Fruit fly (Drosophila melanogaster) whole organism, embryonic: ENCODE measurements around the gene eas.

ENCODE experiments used
- Aef1 ChIP-seq: fragments of 200-800 bp; sonication (Bioruptor generic); IDR thresholded peaks from 3 replicates; pipeline ENCODE4 v1.3.6; 2022; ENCODE audit warnings: missing biosample characterization, missing genetic modification characterization
- Antp ChIP-seq: fragments of 200-800 bp; sonication (Bioruptor generic); optimal IDR thresholded peaks from 3 replicates; lab custom pipeline; 2016; ENCODE audit warnings: missing biosample characterization, missing genetic modification characterization
- Atf6 ChIP-seq: fragments of 200-800 bp; sonication (Bioruptor generic); IDR thresholded peaks from 2 replicates; pipeline ENCODE4 v1.3.6; 2022; ENCODE audit warnings: missing biosample characterization, missing genetic modification characterization
- Awh ChIP-seq: fragments of 200-800 bp; sonication (Bioruptor generic); IDR thresholded peaks from 2 replicates; pipeline ENCODE4, ENCODE4 v1.3.6; 2022; ENCODE audit warnings: missing biosample characterization, missing genetic modification characterization
- C15 ChIP-seq: fragments of 200-800 bp; sonication (Bioruptor generic); IDR thresholded peaks from 3 replicates; pipeline ENCODE4 v1.3.6; 2022; ENCODE audit warnings: missing biosample characterization, missing genetic modification characterization
- CG1024 ChIP-seq: fragments of 200-800 bp; sonication (Bioruptor generic); IDR thresholded peaks from 2 replicates; pipeline ENCODE4 v1.3.6; 2022; ENCODE audit warnings: missing biosample characterization, missing genetic modification characterization
- CG10274 ChIP-seq: fragments of 200-800 bp; sonication (Bioruptor generic); optimal IDR thresholded peaks from 3 replicates; lab custom pipeline; 2017; ENCODE audit warnings: missing biosample characterization, mild to moderate bottlenecking, missing genetic modification characterization
- CG10959 ChIP-seq: fragments of 200-800 bp; sonication (Bioruptor generic); IDR thresholded peaks from 2 replicates; pipeline ENCODE4 v1.3.6; 2022; ENCODE audit warnings: missing biosample characterization, missing genetic modification characterization
- CG11247 ChIP-seq: fragments of 200-800 bp; sonication (Bioruptor generic); IDR thresholded peaks from 2 replicates; pipeline ENCODE4 v1.3.6; 2022; ENCODE audit warnings: missing biosample characterization, missing genetic modification characterization
- CG11723 ChIP-seq: fragments of 200-800 bp; sonication (Bioruptor generic); optimal IDR thresholded peaks from 2 replicates; lab custom pipeline; 2017; ENCODE audit warnings: missing biosample characterization, mild to moderate bottlenecking, missing genetic modification characterization
- CG18476 ChIP-seq: fragments of 200-800 bp; sonication (Bioruptor generic); optimal IDR thresholded peaks from 2 replicates; lab custom pipeline; 2016; ENCODE audit warnings: missing biosample characterization, mild to moderate bottlenecking, missing genetic modification characterization
- CG33213 ChIP-seq: fragments of 200-800 bp; sonication (Bioruptor generic); optimal IDR thresholded peaks from 3 replicates; lab custom pipeline; 2016; ENCODE audit warnings: missing biosample characterization, missing genetic modification characterization
- CG3847 ChIP-seq: fragments of 200-800 bp; sonication (Bioruptor generic); IDR thresholded peaks from 2 replicates; pipeline ENCODE4 v1.3.6; 2022; ENCODE audit warnings: missing biosample characterization, missing genetic modification characterization
- CG4282 ChIP-seq: fragments of 200-800 bp; sonication (Bioruptor generic); optimal IDR thresholded peaks from 2 replicates; lab custom pipeline; 2016; ENCODE audit warnings: missing biosample characterization, missing genetic modification characterization
- CG4360 ChIP-seq: fragments of 200-800 bp; sonication (Bioruptor generic); IDR thresholded peaks from 2 replicates; pipeline ENCODE4 v1.3.6; 2022; ENCODE audit warnings: missing biosample characterization, missing genetic modification characterization
- CG6683 ChIP-seq: fragments of 200-800 bp; sonication (Bioruptor generic); optimal IDR thresholded peaks from 2 replicates; lab custom pipeline; 2017; ENCODE audit warnings: missing biosample characterization, mild to moderate bottlenecking, missing genetic modification characterization, missing genetic modification reagents
- CG7556 ChIP-seq: fragments of 200-800 bp; sonication (Bioruptor generic); optimal IDR thresholded peaks from 2 replicates; lab custom pipeline; 2017; ENCODE audit warnings: missing biosample characterization, mild to moderate bottlenecking, missing genetic modification characterization
- CG7745 ChIP-seq: fragments of 200-800 bp; sonication (Bioruptor generic); optimal IDR thresholded peaks from 2 replicates; lab custom pipeline; 2018; ENCODE audit warnings: missing biosample characterization, mild to moderate bottlenecking, missing genetic modification characterization, moderate library complexity
- CG8388 ChIP-seq: fragments of 200-800 bp; sonication (Bioruptor generic); optimal IDR thresholded peaks from 2 replicates; lab custom pipeline; 2019; ENCODE audit warnings: missing biosample characterization, mild to moderate bottlenecking, missing genetic modification characterization, moderate library complexity
- CTCF ChIP-seq: fragments of 200-800 bp; sonication (Bioruptor generic); optimal IDR thresholded peaks from 2 replicates; lab custom pipeline; 2017; ENCODE audit warnings: missing biosample characterization, mild to moderate bottlenecking, missing genetic modification characterization, moderate library complexity
- CrebB ChIP-seq: fragments of 200-800 bp; sonication (Bioruptor generic); optimal IDR thresholded peaks from 3 replicates; lab custom pipeline; 2018; ENCODE audit warnings: missing biosample characterization, mild to moderate bottlenecking, missing genetic modification characterization
- Kr ChIP-seq: fragments of 200-800 bp; sonication (Bioruptor generic); optimal IDR thresholded peaks from 2 replicates; lab custom pipeline; 2017; ENCODE audit warnings: missing biosample characterization, mild to moderate bottlenecking, missing genetic modification characterization
- MESR4 ChIP-seq: fragments of 200-800 bp; sonication (Bioruptor generic); optimal IDR thresholded peaks from 2 replicates; lab custom pipeline; 2018; ENCODE audit warnings: missing biosample characterization, mild to moderate bottlenecking, missing genetic modification characterization, moderate library complexity
- Med ChIP-seq: fragments of 200-800 bp; sonication (Bioruptor generic); peaks from one replicate; lab custom pipeline; 2016; ENCODE audit warnings: missing biosample characterization, missing genetic modification characterization, mild to moderate bottlenecking, inconsistent platforms, moderate library complexity
- Mrtf ChIP-seq: fragments of 200-800 bp; sonication (Bioruptor generic); IDR thresholded peaks from 3 replicates; pipeline ENCODE4 v1.3.6; 2022; ENCODE audit warnings: missing biosample characterization, missing genetic modification characterization
- Optix ChIP-seq: fragments of 200-800 bp; sonication (Bioruptor generic); IDR thresholded peaks from 3 replicates; pipeline ENCODE4 v1.3.6; 2022; ENCODE audit warnings: missing biosample characterization, missing genetic modification characterization
- Scr ChIP-seq: fragments of 200-800 bp; sonication (Bioruptor generic); IDR thresholded peaks from 2 replicates; pipeline ENCODE4 v1.3.6; 2022; ENCODE audit warnings: missing biosample characterization, missing genetic modification characterization; ENCODE audit not compliant: partially characterized antibody
- Sin3A ChIP-seq: fragments of >200 bp; optimal IDR thresholded peaks from 2 replicates; lab custom pipeline; 2018
- Sry-β ChIP-seq: fragments of 200-800 bp; sonication (Bioruptor generic); optimal IDR thresholded peaks from 2 replicates; lab custom pipeline; 2018; ENCODE audit warnings: missing biosample characterization, mild to moderate bottlenecking, missing genetic modification characterization, moderate library complexity
- Trl ChIP-seq, 3 experiments: fragments of >200 bp in 2 of 3; fragments of 200-800 bp in 1 of 3; sonication (Bioruptor generic) in 1 of 3; optimal IDR thresholded peaks; 2 replicates in 1 of 3; 3 replicates in 2 of 3; lab custom pipeline; 2016 to 2017; ENCODE audit warnings: missing biosample characterization in 1 of 3, missing genetic modification characterization in 1 of 3
- ara ChIP-seq: fragments of 200-800 bp; sonication (Bioruptor generic); IDR thresholded peaks from 2 replicates; pipeline ENCODE4 v1.3.6; 2022; ENCODE audit warnings: missing biosample characterization, missing genetic modification characterization
- ewg ChIP-seq: fragments of 200-800 bp; sonication (Bioruptor generic); optimal IDR thresholded peaks from 3 replicates; lab custom pipeline; 2017; ENCODE audit warnings: mild to moderate bottlenecking, missing biosample characterization, missing genetic modification reagents, missing genetic modification characterization
- exex ChIP-seq: fragments of 200-800 bp; sonication (Bioruptor generic); optimal IDR thresholded peaks from 4 replicates; lab custom pipeline; 2018; ENCODE audit warnings: missing biosample characterization, mild to moderate bottlenecking, missing genetic modification characterization, moderate library complexity
- eyg ChIP-seq: fragments of 200-800 bp; sonication (Bioruptor generic); optimal IDR thresholded peaks from 3 replicates; lab custom pipeline; 2016; ENCODE audit warnings: missing biosample characterization, missing genetic modification characterization
- gcm ChIP-seq: fragments of 200-800 bp; sonication (Bioruptor generic); optimal IDR thresholded peaks from 2 replicates; lab custom pipeline; 2019; ENCODE audit warnings: missing biosample characterization, mild to moderate bottlenecking, missing genetic modification characterization, moderate library complexity
- gem ChIP-seq: fragments of 200-800 bp; sonication (Bioruptor generic); optimal IDR thresholded peaks from 2 replicates; lab custom pipeline; 2019; ENCODE audit warnings: missing biosample characterization, mild to moderate bottlenecking, missing genetic modification characterization, moderate library complexity
- gt ChIP-seq: fragments of 200-800 bp; sonication (Bioruptor generic); IDR thresholded peaks from 2 replicates; pipeline ENCODE4 v1.3.6; 2022; ENCODE audit warnings: missing biosample characterization, missing genetic modification characterization
- hth ChIP-seq: fragments of >200 bp; optimal IDR thresholded peaks from 2 replicates; lab custom pipeline; 2017; ENCODE audit warnings: inconsistent platforms
- jigr1 ChIP-seq: fragments of 200-800 bp; sonication (Bioruptor generic); IDR thresholded peaks from 3 replicates; pipeline ENCODE4 v1.3.6; 2022; ENCODE audit warnings: missing biosample characterization, missing genetic modification characterization
- kay ChIP-seq: fragments of 200-800 bp; sonication (Bioruptor generic); optimal IDR thresholded peaks from 2 replicates; lab custom pipeline; 2016; ENCODE audit warnings: missing biosample characterization, missing genetic modification characterization
- lov ChIP-seq, 2 experiments: fragments of 200-800 bp in 1 of 2; fragments of >200 bp in 1 of 2; sonication (Bioruptor generic) in 1 of 2; IDR thresholded peaks in 1 of 2; optimal IDR thresholded peaks in 1 of 2; 2 replicates in 1 of 2; 3 replicates in 1 of 2; pipeline versions ENCODE4 v1.3.6 to Lab custom; 2017 to 2022; ENCODE audit warnings: missing biosample characterization in 1 of 2, missing genetic modification characterization in 1 of 2
- nom ChIP-seq: fragments of 200-800 bp; sonication (Bioruptor generic); optimal IDR thresholded peaks from 2 replicates; lab custom pipeline; 2017; ENCODE audit warnings: missing biosample characterization, missing genetic modification characterization, mild to moderate bottlenecking, moderate library complexity, missing genetic modification reagents
- prd ChIP-seq, 3 experiments: fragments of >200 bp in 2 of 3; fragments of 200-800 bp in 1 of 3; sonication (Bioruptor generic) in 1 of 3; optimal IDR thresholded peaks in 2 of 3; IDR thresholded peaks in 1 of 3; 2 replicates in 2 of 3; 3 replicates in 1 of 3; pipeline versions ENCODE4 v1.3.6 to Lab custom; 2017 to 2022; ENCODE audit warnings: missing biosample characterization in 1 of 3, missing genetic modification characterization in 1 of 3
- pzg ChIP-seq: fragments of 200-800 bp; sonication (Bioruptor generic); optimal IDR thresholded peaks from 3 replicates; lab custom pipeline; 2018; ENCODE audit warnings: missing biosample characterization, mild to moderate bottlenecking, missing genetic modification characterization, moderate library complexity
- ro ChIP-seq: fragments of 200-800 bp; sonication (Bioruptor generic); IDR thresholded peaks from 2 replicates; pipeline ENCODE4 v1.3.6; 2022; ENCODE audit warnings: missing biosample characterization, missing genetic modification characterization
- shn ChIP-seq: fragments of 200-800 bp; sonication (Bioruptor generic); optimal IDR thresholded peaks from 3 replicates; lab custom pipeline; 2016; ENCODE audit warnings: missing biosample characterization, missing genetic modification characterization
- sim ChIP-seq: fragments of 200-800 bp; sonication (Bioruptor generic); IDR thresholded peaks from 2 replicates; pipeline ENCODE4 v1.3.6; 2022; ENCODE audit warnings: missing biosample characterization, missing genetic modification characterization
- stwl ChIP-seq: fragments of 200-800 bp; sonication (Bioruptor generic); optimal IDR thresholded peaks from 3 replicates; lab custom pipeline; 2018; ENCODE audit warnings: missing biosample characterization, mild to moderate bottlenecking, missing genetic modification characterization, moderate library complexity
- twi ChIP-seq: fragments of 200-800 bp; optimal IDR thresholded peaks from 2 replicates; lab custom pipeline; 2019; ENCODE audit warnings: missing biosample characterization, mild to moderate bottlenecking, missing genetic modification characterization, moderate library complexity
- vvl ChIP-seq: fragments of 200-800 bp; sonication (Bioruptor generic); IDR thresholded peaks from 2 replicates; pipeline ENCODE4 v1.3.6; 2022; ENCODE audit warnings: missing biosample characterization, missing genetic modification characterization

Gene eas

dm6 chrX:16318858-16319557, 40.9 kb downstream of the eas start (continued):
- no peak for TF ChIP-seq CG4360 (GFP tag; lab: Robert Waterston, UW)
- no peak for TF ChIP-seq CG11723 (GFP tag; lab: Kevin White, UChicago)
- no peak for TF ChIP-seq C15
- no peak for TF ChIP-seq CG6683
- no peak for TF ChIP-seq CG33213 (GFP tag; lab: Kevin White, UChicago)
- no peak for TF ChIP-seq ro
- TF ChIP-seq Kr (GFP tag; lab: Kevin White, UChicago), result no peak
- TF ChIP-seq gcm (GFP tag; lab: Kevin White, UChicago), result peak; percentile 84
- no peak for TF ChIP-seq CG7745 (tag; lab: Kevin White, UChicago)
- TF ChIP-seq eyg (GFP tag; lab: Kevin White, UChicago), result no peak
- TF ChIP-seq hth (lab: Kevin White, UChicago), result no peak
- TF ChIP-seq gt (GFP tag; lab: Robert Waterston, UW), result no peak
- TF ChIP-seq Sin3A, result no peak
- TF ChIP-seq Sry-β (GFP tag; lab: Kevin White, UChicago), result no peak
- TF ChIP-seq MESR4 (GFP tag; lab: Kevin White, UChicago), result peak; percentile 50
- no peak for TF ChIP-seq lov (optimal IDR thresholded peaks at IDR 0.05; lab: Kevin White, UChicago)
- TF ChIP-seq lov (GFP tag; IDR thresholded peaks at IDR 0.05; lab: Robert Waterston, UW), result no peak
- TF ChIP-seq jigr1 (GFP tag; lab: Robert Waterston, UW), result no peak
- TF ChIP-seq CG7556 (GFP tag; lab: Kevin White, UChicago), result no peak
- TF ChIP-seq Med, result peak; percentile 51
- peak; percentile 28 for TF ChIP-seq pzg (GFP tag; lab: Kevin White, UChicago)
- no peak for TF ChIP-seq ara (GFP tag; lab: Robert Waterston, UW)
- TF ChIP-seq vvl (GFP tag; lab: Robert Waterston, UW), result no peak
- TF ChIP-seq twi, result peak; percentile 78
- TF ChIP-seq CG10274 (GFP tag; lab: Kevin White, UChicago), result no peak
- TF ChIP-seq sim (GFP tag; lab: Robert Waterston, UW), result no peak
- no peak for TF ChIP-seq CG4282 (GFP tag; lab: Kevin White, UChicago)
- TF ChIP-seq shn (GFP tag; lab: Kevin White, UChicago), result no peak
- TF ChIP-seq prd (optimal IDR thresholded peaks at IDR 0.05; lab: Kevin White, UChicago), result no peak
- no peak for TF ChIP-seq prd (GFP tag; IDR thresholded peaks at IDR 0.05; lab: Robert Waterston, UW)
- TF ChIP-seq CTCF (GFP tag; lab: Kevin White, UChicago), result no peak
- no peak for TF ChIP-seq Aef1 (GFP tag; lab: Robert Waterston, UW)
- peak; percentile 19 for TF ChIP-seq nom (GFP tag; lab: Kevin White, UChicago)
- no peak for TF ChIP-seq CG3847 (GFP tag; lab: Robert Waterston, UW)
- no peak for TF ChIP-seq Optix
- no peak for TF ChIP-seq CG8388 (GFP tag; lab: Kevin White, UChicago)
- no peak for TF ChIP-seq CG10959 (GFP tag; lab: Robert Waterston, UW)
- no peak for TF ChIP-seq CG11247 (GFP tag; lab: Robert Waterston, UW)
- 0 out of 2 replicates have a peak, but pooled peaks have one; percentile 8 for TF ChIP-seq Scr (GFP tag; lab: Robert Waterston, UW)
- TF ChIP-seq CG18476 (GFP tag; lab: Kevin White, UChicago), result no peak
- no peak for TF ChIP-seq stwl
- no peak for TF ChIP-seq ewg (GFP tag; lab: Kevin White, UChicago)
- no peak for TF ChIP-seq Awh (GFP tag; lab: Robert Waterston, UW)
- TF ChIP-seq gem (tag; lab: Kevin White, UChicago), result peak; percentile 15
- TF ChIP-seq Mrtf, result no peak
- no peak for TF ChIP-seq Atf6 (GFP tag; lab: Robert Waterston, UW)
- TF ChIP-seq Antp, result no peak
- TF ChIP-seq CrebB, result no peak
- TF ChIP-seq exex (tag; lab: Kevin White, UChicago), result no peak
- TF ChIP-seq CG1024 (GFP tag; lab: Robert Waterston, UW), result no peak
- no peak for TF ChIP-seq kay (GFP tag; lab: Kevin White, UChicago)
- no peak for TF ChIP-seq Trl (optimal IDR thresholded peaks at IDR 0.05; lab: Kevin White, UChicago)
- TF ChIP-seq Trl (GFP tag; optimal IDR thresholded peaks at IDR 0.05; lab: Kevin White, UChicago), result no peak
